Worm (Caenorhabditis elegans): Measurements from ENCODE around the gene C31B8.16.

Gene C31B8.16

ce11 chrV:2931252-2931651, 1.4 kb downstream of the C31B8.16 start, which contains the start of gene C31B8.1:
Gene C31B8.1, plus strand, starts transcription at chrV:2931552.
- TF ChIP-seq nhr-42 (GFP tag; IDR thresholded peaks at IDR 0.05) (no peak), nhr-77 (tag; optimal IDR thresholded peaks at IDR 0.05) (no peak), zip-11 (GFP tag; IDR thresholded peaks at IDR 0.05) (no peak), ceh-32 (tag; optimal IDR thresholded peaks at IDR 0.05; ENCODE audit: poor library complexity) (no peak), unc-39 (tag; optimal IDR thresholded peaks at IDR 0.05) (no peak), mep-1 (tag; optimal IDR thresholded peaks at IDR 0.05) (no peak), mxl-3 (GFP tag; optimal IDR thresholded peaks at IDR 0.05) (no peak)

ce11 chrV:2934075-2934474, 4.2 kb downstream of the C31B8.16 start, which contains the start of gene srh-247:
Gene srh-247, minus strand, starts transcription at chrV:2934175.
- TF ChIP-seq ztf-11 (tag; optimal IDR thresholded peaks at IDR 0.05), result no peak
- no peak for TF ChIP-seq F10B5.3 (tag; optimal IDR thresholded peaks at IDR 0.05)
- TF ChIP-seq daf-16 (GFP tag; optimal IDR thresholded peaks at IDR 0.05), result no peak
- no peak for TF ChIP-seq daf-16 (tag; optimal IDR thresholded peaks at IDR 0.05)
- no peak for TF ChIP-seq spr-3 (GFP tag; optimal IDR thresholded peaks at IDR 0.05)
- no peak for TF ChIP-seq ceh-28 (tag; optimal IDR thresholded peaks at IDR 0.05)
- no peak for TF ChIP-seq R02D3.7 (tag; optimal IDR thresholded peaks at IDR 0.05)
- TF ChIP-seq ceh-44 (GFP tag; IDR thresholded peaks at IDR 0.05), result no peak
- TF ChIP-seq ama-1 (optimal IDR thresholded peaks at IDR 0.05), result no peak
- no peak for TF ChIP-seq nhr-28 (tag; optimal IDR thresholded peaks at IDR 0.05)
- no peak for TF ChIP-seq ztf-7 (tag; optimal IDR thresholded peaks at IDR 0.05)
- no peak for TF ChIP-seq lin-15B (tag; optimal IDR thresholded peaks at IDR 0.05)
- TF ChIP-seq lin-39 (tag; optimal IDR thresholded peaks at IDR 0.05), result no peak
- TF ChIP-seq zfp-2 (tag; optimal IDR thresholded peaks at IDR 0.05), result no peak
- no peak for TF ChIP-seq Y5F2A.4 (GFP tag; optimal IDR thresholded peaks at IDR 0.05)
- TF ChIP-seq hmg-1.1 (GFP tag; IDR thresholded peaks at IDR 0.05), result no peak
- no peak for TF ChIP-seq madf-5 (GFP tag; IDR thresholded peaks at IDR 0.05)
- no peak for TF ChIP-seq attf-4 (tag; optimal IDR thresholded peaks at IDR 0.05)

ce11 chrV:2938497-2938896, 8.6 kb downstream of the C31B8.16 start, which contains the start of gene srw-141:
Gene srw-141, minus strand, starts transcription at chrV:2938597.
- TF ChIP-seq jun-1 (tag; optimal IDR thresholded peaks at IDR 0.05) (no peak), mxl-2 (GFP tag; conservative IDR thresholded peaks at IDR 0.05) (no peak), ceh-28 (tag; optimal IDR thresholded peaks at IDR 0.05) (no peak)

- TF ChIP-seq nhr-6 (tag; optimal IDR thresholded peaks at IDR 0.05) (no peak), Y75B8A.6 (GFP tag; IDR thresholded peaks at IDR 0.05) (no peak), dve-1 (tag; optimal IDR thresholded peaks at IDR 0.05; ENCODE audit: insufficient read depth) (no peak), fos-1 (tag; optimal IDR thresholded peaks at IDR 0.05) (no peak), zag-1 (tag; optimal IDR thresholded peaks at IDR 0.05) (no peak), ceh-28 (tag; optimal IDR thresholded peaks at IDR 0.05) (no peak), hlh-30 (tag; optimal IDR thresholded peaks at IDR 0.05; ENCODE audit: insufficient read depth) (no peak), cey-2 (tag; optimal IDR thresholded peaks at IDR 0.05; ENCODE audit: borderline replicate concordance, insufficient read depth) (no peak), tag-97 (GFP tag; IDR thresholded peaks at IDR 0.05) (no peak), ceh-32 (tag; optimal IDR thresholded peaks at IDR 0.05; ENCODE audit: poor library complexity) (no peak), hmg-1.1 (GFP tag; IDR thresholded peaks at IDR 0.05) (no peak), mep-1 (tag; optimal IDR thresholded peaks at IDR 0.05) (no peak), nhr-42 (GFP tag; IDR thresholded peaks at IDR 0.05) (no peak), attf-4 (tag; optimal IDR thresholded peaks at IDR 0.05) (no peak), nhr-77 (tag; optimal IDR thresholded peaks at IDR 0.05) (no peak), F37D6.2 (tag; optimal IDR thresholded peaks at IDR 0.05) (no peak), ZK546.5 (tag; optimal IDR thresholded peaks at IDR 0.05) (no peak), lin-15B (tag; optimal IDR thresholded peaks at IDR 0.05) (no peak), jun-1 (tag; optimal IDR thresholded peaks at IDR 0.05) (no peak), lir-3 (tag; optimal IDR thresholded peaks at IDR 0.05) (no peak)
Measured at ce11 chrV:2941405-2941804, 11.6 kb downstream of the C31B8.16 start, which contains the start of gene srw-143. Gene srw-143, minus strand, starts transcription at chrV:2941505.

Measured in whole organism, L4 larva.